Worm (Caenorhabditis elegans) whole organism, L4/young adult: ENCODE data around the gene C02F4.5.
A peak's percentile ranks its signal among the peaks of the same experiment; 100 is the strongest.

Source experiments
- dao-5 ChIP-seq: sonication (generic microtip); optimal IDR thresholded peaks from 2 replicates; lab custom pipeline; 2016; ENCODE audit warnings: missing genotype, missing genetic modification characterization, moderate library complexity, missing compliant biosample characterization
- him-1 ChIP-seq: sonication (generic microtip); optimal IDR thresholded peaks from 2 replicates; lab custom pipeline; 2016; ENCODE audit warnings: missing genotype, missing genetic modification reagents, missing genetic modification characterization, missing compliant biosample characterization

DNA sequence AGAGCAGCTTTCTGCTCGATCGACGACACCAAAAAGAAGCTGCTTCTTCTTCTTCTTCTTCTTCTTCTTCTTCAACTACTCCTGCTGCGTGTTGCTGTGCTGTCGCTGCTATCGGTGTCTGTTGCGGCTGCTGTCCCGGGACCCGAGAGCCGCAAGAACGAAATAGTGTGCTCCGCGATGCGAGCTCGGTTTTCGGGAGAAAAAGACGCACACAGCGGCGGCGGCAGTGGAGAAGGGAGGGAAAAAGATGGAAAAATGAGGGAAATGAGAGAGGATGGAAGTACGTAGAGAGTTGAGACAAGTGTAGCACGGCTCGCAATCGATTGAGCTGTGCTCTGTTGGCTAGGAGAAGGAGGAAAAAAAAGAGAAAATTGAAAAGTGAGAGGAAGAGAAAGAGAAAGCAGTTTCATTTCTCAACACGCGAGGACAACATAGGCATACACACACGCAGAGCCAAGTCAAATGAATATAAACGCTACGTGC, 20.2 kb downstream of the C02F4.5 start:
- TF ChIP-seq him-1 (tag; lab: Kevin White, UChicago) (peak; percentile 70), dao-5 (tag; lab: Kevin White, UChicago) (no peak)
